Worm (Caenorhabditis elegans): Measurements from ENCODE around the gene nhr-130.

- TF ChIP-seq ets-4 (GFP tag; optimal IDR thresholded peaks at IDR 0.05) (no peak), nfya-1 (tag; optimal IDR thresholded peaks at IDR 0.05; ENCODE audit: borderline replicate concordance, insufficient read depth) (no peak), snpc-4 (GFP tag; optimal IDR thresholded peaks at IDR 0.05) (no peak), snpc-4 (tag; optimal IDR thresholded peaks at IDR 0.05) (no peak), lin-40 (tag; optimal IDR thresholded peaks at IDR 0.05) (no peak), let-526 (GFP tag; IDR thresholded peaks at IDR 0.05) (no peak)
Observed at ce11 chrV:501230-501629, 18.1 kb upstream of the nhr-130 start, which contains the start of gene str-256.

Data from whole organism, young adult.